Fruit fly (Drosophila melanogaster) whole organism: Measurements from ENCODE around the gene Atg2.

Source experiments
- CG8478 ChIP-seq: fragments of >200 bp; optimal IDR thresholded peaks from 2 replicates; lab custom pipeline; 2018; ENCODE audit warnings: inconsistent platforms
- Dll ChIP-seq: fragments of >200 bp; optimal IDR thresholded peaks from 2 replicates; lab custom pipeline; 2017
- EcR ChIP-seq, 2 experiments: fragments of >200 bp; optimal IDR thresholded peaks; 2 replicates each; lab custom pipeline; 2017; ENCODE audit warnings: missing biosample characterization in 2 of 2, missing genetic modification characterization in 2 of 2, missing genetic modification reagents in 2 of 2
- pan ChIP-seq: fragments of >200 bp; optimal IDR thresholded peaks from 2 replicates; lab custom pipeline; 2017
- psq ChIP-seq: fragments of >200 bp; optimal IDR thresholded peaks from 2 replicates; lab custom pipeline; 2017
- usp ChIP-seq: fragments of >200 bp; optimal IDR thresholded peaks from 2 replicates; lab custom pipeline; 2017; ENCODE audit warnings: missing biosample characterization, missing genetic modification characterization, mixed read lengths

Atg2 gene

DNA sequence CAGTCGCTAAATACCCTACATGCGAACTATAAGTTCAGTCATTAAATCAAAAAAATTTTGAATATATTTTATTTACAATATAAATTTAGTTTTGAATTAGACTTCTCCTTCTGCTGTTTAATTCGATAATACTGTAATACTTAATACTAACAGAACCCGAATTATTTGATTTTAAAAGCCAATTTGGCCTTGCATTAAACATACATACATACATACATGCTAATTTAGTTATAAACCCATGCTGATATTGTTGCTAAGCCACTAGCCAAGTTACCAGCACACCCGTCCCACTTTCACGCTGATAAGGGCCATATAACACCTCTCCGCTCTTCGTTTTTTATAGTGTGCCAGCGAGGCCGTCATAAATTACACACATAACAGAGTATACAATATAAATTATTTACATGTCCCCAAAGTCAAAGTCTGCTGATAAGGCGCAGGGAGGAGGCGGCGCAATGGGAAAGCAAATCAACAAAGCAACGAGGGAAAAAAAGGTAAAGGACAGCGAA, 25.0 kb downstream of the Atg2 start:
- TF ChIP-seq Dll (lab: Kevin White, UChicago) = no peak
- TF ChIP-seq psq = no peak
- no peak for TF ChIP-seq usp (GFP tag; lab: Kevin White, UChicago)
- TF ChIP-seq CG8478 = no peak
- no peak for TF ChIP-seq EcR (GFP tag; optimal IDR thresholded peaks at IDR 0.05; lab: Kevin White, UChicago)
- no peak for TF ChIP-seq pan

dm6 chr3L:2800329-2800728, 26.2 kb downstream of the Atg2 start:
- TF ChIP-seq Dll (lab: Kevin White, UChicago) (no peak), pan (no peak), EcR (GFP tag; optimal IDR thresholded peaks at IDR 0.05; lab: Kevin White, UChicago) (no peak)

dm6 chr3L:2801376-2801775, 27.2 kb downstream of the Atg2 start:
- no peak for TF ChIP-seq Dll (lab: Kevin White, UChicago)
- no peak for TF ChIP-seq EcR (GFP tag; optimal IDR thresholded peaks at IDR 0.05; lab: Kevin White, UChicago)
- TF ChIP-seq usp (GFP tag; lab: Kevin White, UChicago) = no peak
- TF ChIP-seq psq = no peak
- no peak for TF ChIP-seq CG8478
- no peak for TF ChIP-seq pan

DNA sequence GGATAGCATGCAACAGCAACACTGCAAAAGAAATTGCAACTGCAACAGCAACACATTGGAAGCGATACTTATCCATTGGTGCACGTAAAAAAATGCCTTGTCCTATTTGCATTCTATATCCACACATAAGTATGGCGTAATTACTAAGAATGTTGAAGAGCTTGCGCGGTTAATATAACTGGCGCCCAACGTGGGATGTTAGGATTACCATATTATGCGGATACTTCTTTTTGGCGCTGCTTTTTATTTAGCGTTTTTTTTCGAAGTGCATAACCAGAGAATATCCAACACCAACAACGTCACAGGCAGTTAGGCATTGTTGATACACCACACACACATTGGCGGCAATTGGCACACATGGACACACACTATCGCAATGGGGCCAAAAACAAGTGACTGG, 27.9 kb downstream of the Atg2 start:
- TF ChIP-seq Dll (lab: Kevin White, UChicago) (no peak), CG8478 (no peak), pan (no peak), psq (no peak), EcR (GFP tag; optimal IDR thresholded peaks at IDR 0.05; lab: Kevin White, UChicago) (no peak), usp (GFP tag; lab: Kevin White, UChicago) (no peak)

DNA sequence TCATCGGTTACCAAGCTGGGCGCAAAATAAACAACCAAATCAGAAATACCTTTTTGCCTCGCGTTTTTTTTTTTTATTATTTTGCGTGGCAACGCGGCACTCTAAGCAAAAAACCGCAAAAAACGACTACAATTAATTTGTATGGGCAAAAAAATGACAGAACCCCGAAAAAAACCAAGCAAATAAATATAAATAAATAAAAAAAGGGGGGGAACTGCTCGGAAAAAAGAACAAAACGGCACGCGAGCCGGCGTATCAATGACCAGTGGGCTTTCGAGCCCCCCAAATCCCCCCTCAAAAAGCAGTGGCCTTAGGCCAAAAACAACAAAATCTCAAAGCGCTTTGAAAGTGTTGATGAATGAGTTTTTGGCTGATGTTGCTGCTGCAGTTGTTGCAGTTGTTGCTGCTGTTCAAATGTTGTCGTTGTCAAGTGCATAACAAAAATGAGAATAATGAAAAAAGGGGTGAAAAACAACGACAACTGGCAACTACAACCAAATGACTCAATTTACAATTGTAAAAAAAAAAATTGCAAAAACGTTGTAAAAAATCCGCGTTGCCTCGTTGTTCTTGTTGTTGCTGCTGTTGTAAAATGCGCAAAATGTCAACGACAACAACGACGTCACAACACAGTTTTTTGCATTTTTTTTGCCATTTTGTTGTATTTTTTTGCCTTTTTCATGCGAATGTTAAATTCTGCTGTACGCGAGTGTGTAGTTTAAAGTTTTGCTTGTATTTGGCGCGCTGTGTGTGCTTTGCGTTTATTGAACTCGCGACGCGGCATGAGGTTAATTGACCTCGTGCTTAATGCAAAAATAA, 31.2 kb downstream of the Atg2 start:
- TF ChIP-seq EcR (GFP tag; optimal IDR thresholded peaks at IDR 0.05; lab: Kevin White, UChicago) (peak; percentile 57 to 67), usp (GFP tag; lab: Kevin White, UChicago) (no peak), pan (no peak)

- TF ChIP-seq pan (peak; percentile 88), psq (no peak)
Observed at dm6 chr3L:2805956-2806527, 31.9 kb downstream of the Atg2 start.

dm6 chr3L:2807376-2807775, 33.2 kb downstream of the Atg2 start:
- no peak for TF ChIP-seq usp (GFP tag; lab: Kevin White, UChicago)
- no peak for TF ChIP-seq CG8478
- TF ChIP-seq Dll (lab: Kevin White, UChicago) = no peak

DNA sequence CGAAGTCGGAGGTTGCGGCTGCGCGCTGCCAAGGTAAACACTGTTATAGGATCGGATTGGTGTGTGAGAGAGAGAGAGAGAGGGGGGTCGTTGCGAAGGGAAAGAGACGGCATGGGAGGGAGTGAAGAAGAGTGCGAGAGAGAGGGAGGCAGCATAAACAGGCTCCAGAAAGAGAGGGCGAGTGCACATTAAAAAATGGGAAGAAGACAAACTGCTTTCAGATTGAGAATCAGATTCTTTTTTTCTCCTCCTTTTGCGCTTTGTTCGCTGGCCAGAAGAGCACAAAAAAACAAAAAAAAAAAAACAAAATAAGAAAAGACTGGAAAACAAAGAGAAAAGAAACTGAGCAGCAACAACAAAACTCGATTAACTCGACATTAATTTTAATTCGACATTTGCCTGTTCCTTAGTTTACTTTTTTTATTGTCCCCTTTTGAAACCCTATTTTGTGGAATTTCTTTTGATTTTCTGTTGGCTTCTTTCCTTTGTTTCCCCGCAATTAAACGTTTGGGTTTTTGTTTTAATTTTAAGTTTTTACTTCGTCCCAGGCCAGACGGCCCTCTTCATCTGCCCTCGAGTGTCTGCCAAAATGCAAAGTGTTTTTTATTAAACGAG, 34.2 kb downstream of the Atg2 start:
- no peak for TF ChIP-seq psq
- no peak for TF ChIP-seq usp (GFP tag; lab: Kevin White, UChicago)
- TF ChIP-seq Dll (lab: Kevin White, UChicago) = no peak
- TF ChIP-seq pan = no peak
- no peak for TF ChIP-seq CG8478
- TF ChIP-seq EcR (GFP tag; optimal IDR thresholded peaks at IDR 0.05; lab: Kevin White, UChicago) = no peak

dm6 chr3L:2809767-2810166, 35.6 kb downstream of the Atg2 start:
- TF ChIP-seq EcR (GFP tag; optimal IDR thresholded peaks at IDR 0.05; lab: Kevin White, UChicago) = no peak
- no peak for TF ChIP-seq Dll (lab: Kevin White, UChicago)
- no peak for TF ChIP-seq CG8478
- TF ChIP-seq usp (GFP tag; lab: Kevin White, UChicago) = no peak
- no peak for TF ChIP-seq pan
- no peak for TF ChIP-seq psq

dm6 chr3L:2816655-2817054, 42.5 kb downstream of the Atg2 start:
- TF ChIP-seq EcR (GFP tag; optimal IDR thresholded peaks at IDR 0.05; lab: Kevin White, UChicago) = no peak

DNA sequence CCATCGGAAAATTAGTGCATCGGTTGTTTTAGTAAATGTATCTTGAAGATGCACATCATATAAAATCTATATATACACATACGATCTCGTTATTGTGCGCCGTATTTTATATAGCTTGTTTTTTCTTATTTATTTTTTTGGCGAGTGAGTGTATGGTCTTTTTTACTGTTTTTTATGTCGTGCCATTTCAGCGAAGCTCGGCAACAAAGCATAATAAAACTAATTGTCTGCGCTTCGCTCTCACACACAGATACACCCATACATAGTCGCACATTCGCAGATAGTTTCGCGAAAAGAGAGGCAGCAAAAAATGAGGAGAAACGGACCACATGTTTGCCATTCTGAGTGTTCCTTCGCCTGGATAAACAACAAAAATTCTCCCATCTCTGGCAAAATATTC, 43.7 kb downstream of the Atg2 start:
- TF ChIP-seq EcR (GFP tag; optimal IDR thresholded peaks at IDR 0.05; lab: Kevin White, UChicago) = no peak
- no peak for TF ChIP-seq pan
- no peak for TF ChIP-seq CG8478
- no peak for TF ChIP-seq usp (GFP tag; lab: Kevin White, UChicago)
- TF ChIP-seq Dll (lab: Kevin White, UChicago) = no peak
- TF ChIP-seq psq = no peak

DNA sequence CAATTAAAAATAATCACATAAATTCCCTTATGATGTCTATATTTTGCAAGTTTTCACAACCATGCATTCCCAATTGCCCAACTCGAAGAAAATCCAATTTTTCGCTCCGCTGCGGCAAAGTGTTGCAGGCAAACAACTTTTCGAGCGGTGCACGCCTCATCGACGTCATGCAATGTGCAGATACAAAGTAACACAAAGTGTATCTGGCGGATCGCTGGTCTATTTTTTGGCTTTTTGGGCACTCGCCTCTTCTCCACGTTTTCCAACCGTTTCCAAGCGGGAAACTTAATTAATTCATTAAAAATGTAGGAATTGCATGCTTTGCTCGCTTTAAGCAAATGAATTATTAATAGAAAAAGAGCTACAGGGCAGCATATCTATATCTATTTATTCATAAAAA, 44.6 kb downstream of the Atg2 start:
- TF ChIP-seq CG8478 = no peak
- TF ChIP-seq EcR (GFP tag; optimal IDR thresholded peaks at IDR 0.05; lab: Kevin White, UChicago) = no peak
- no peak for TF ChIP-seq pan
- no peak for TF ChIP-seq usp (GFP tag; lab: Kevin White, UChicago)
- TF ChIP-seq Dll (lab: Kevin White, UChicago) = no peak
- no peak for TF ChIP-seq psq

DNA sequence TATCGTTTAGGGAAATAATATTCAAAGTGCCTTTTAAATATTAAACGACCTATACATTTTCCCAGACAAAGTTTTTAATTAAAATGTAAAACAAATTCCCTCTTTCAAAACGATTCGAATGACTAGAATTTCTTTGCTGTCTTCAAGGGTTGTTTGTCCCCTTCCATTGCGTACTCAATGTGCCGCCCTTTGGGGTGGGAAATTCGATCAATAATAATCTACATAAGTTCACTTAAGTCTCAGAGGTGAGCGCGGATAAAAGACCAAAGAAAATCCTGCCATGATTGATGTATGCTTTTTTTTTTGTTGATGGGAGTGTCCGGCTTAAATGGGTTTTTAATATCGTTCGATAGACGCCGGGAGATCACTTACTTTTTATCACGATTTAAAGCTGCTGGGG, 45.5 kb downstream of the Atg2 start:
- TF ChIP-seq psq (no peak), CG8478 (no peak), usp (GFP tag; lab: Kevin White, UChicago) (no peak), Dll (lab: Kevin White, UChicago) (no peak), pan (no peak), EcR (GFP tag; optimal IDR thresholded peaks at IDR 0.05; lab: Kevin White, UChicago) (no peak)
